Worm (Caenorhabditis elegans): ENCODE results near the gene F21D5.4.
"Not testable (repeated sequence)": the region's sequence is repeated elsewhere in the genome, so short reads cannot be mapped to it uniquely, and the experiment has no call there.

Gene F21D5.4

ce11 chrIV:8715032-8715431 lies 22.9 kb upstream of the F21D5.4 start, which contains the start of the genes parg-2 and ipla-5:
TSS of gene parg-2 (minus strand) at chrIV:8715132.
TSS of gene ipla-5 (plus strand) at chrIV:8715247.
- not testable (repeated sequence) for TF ChIP-seq aptf-3, ekl-4, egl-18 (GFP tag; IDR thresholded peaks at IDR 0.05)

- TF ChIP-seq F10E7.11 (tag; optimal IDR thresholded peaks at IDR 0.05): no peak
These were observed 19.7 kb upstream of the F21D5.4 start, which contains the start of gene H23L24.1 for ce11 chrIV:8718153-8718552. TSS of gene H23L24.1 (plus strand) at chrIV:8718453.

ce11 chrIV:8722801-8723200 lies 15.1 kb upstream of the F21D5.4 start:
- TF ChIP-seq madf-6 (GFP tag; IDR thresholded peaks at IDR 0.05) (no peak), B0019.2 (GFP tag; conservative IDR thresholded peaks at IDR 0.05) (no peak), ets-4 (GFP tag; optimal IDR thresholded peaks at IDR 0.05) (no peak), lir-1 (GFP tag; conservative IDR thresholded peaks at IDR 0.05) (no peak), ZK185.1 (tag; optimal IDR thresholded peaks at IDR 0.05; ENCODE audit: poor library complexity, severe bottlenecking) (no peak), lin-40 (tag; optimal IDR thresholded peaks at IDR 0.05) (no peak), mel-28 (tag; optimal IDR thresholded peaks at IDR 0.05; ENCODE audit: borderline replicate concordance) (no peak), lag-1 (GFP tag; IDR thresholded peaks at IDR 0.05) (no peak), ama-1 (optimal IDR thresholded peaks at IDR 0.05) (no peak), ama-1 (GFP tag; optimal IDR thresholded peaks at IDR 0.05) (no peak), Y53G8AR.9 (GFP tag; conservative IDR thresholded peaks at IDR 0.05) (no peak), unc-62 (GFP tag; optimal IDR thresholded peaks at IDR 0.05) (no peak), F23B12.7 (tag; optimal IDR thresholded peaks at IDR 0.05; ENCODE audit: insufficient read depth) (no peak), egl-44 (GFP tag; IDR thresholded peaks at IDR 0.05) (no peak), dpl-1 (GFP tag; optimal IDR thresholded peaks at IDR 0.05) (no peak), nfyb-1 (GFP tag; IDR thresholded peaks at IDR 0.05) (no peak), B0035.1 (tag; optimal IDR thresholded peaks at IDR 0.05) (no peak), zim-3 (tag; optimal IDR thresholded peaks at IDR 0.05) (no peak), tbx-9 (tag; optimal IDR thresholded peaks at IDR 0.05; ENCODE audit: borderline replicate concordance) (no peak)

- TF ChIP-seq hlh-26 (GFP tag; conservative IDR thresholded peaks at IDR 0.05) (no peak), let-607 (tag; optimal IDR thresholded peaks at IDR 0.05) (no peak), ceh-27 (GFP tag; optimal IDR thresholded peaks at IDR 0.05) (no peak), somi-1 (GFP tag; optimal IDR thresholded peaks at IDR 0.05) (no peak), lir-1 (GFP tag; conservative IDR thresholded peaks at IDR 0.05) (no peak), ztf-18 (tag; optimal IDR thresholded peaks at IDR 0.05) (no peak), ceh-100 (GFP tag; IDR thresholded peaks at IDR 0.05) (no peak), nhr-120 (GFP tag; IDR thresholded peaks at IDR 0.05) (no peak), let-526 (GFP tag; IDR thresholded peaks at IDR 0.05) (no peak), pbrm-1 (GFP tag; IDR thresholded peaks at IDR 0.05) (no peak), attf-5 (GFP tag; optimal IDR thresholded peaks at IDR 0.05) (no peak), tbp1 (GFP tag; optimal IDR thresholded peaks at IDR 0.05) (no peak), ama-1 (optimal IDR thresholded peaks at IDR 0.05) (no peak), ama-1 (GFP tag; optimal IDR thresholded peaks at IDR 0.05) (no peak), Y67H2A.10 (GFP tag; conservative IDR thresholded peaks at IDR 0.05) (no peak), B0019.2 (GFP tag; conservative IDR thresholded peaks at IDR 0.05) (no peak), hmg-20 (GFP tag; IDR thresholded peaks at IDR 0.05) (no peak), rpc-1 (optimal IDR thresholded peaks at IDR 0.05) (no peak), rpc-1 (tag; optimal IDR thresholded peaks at IDR 0.05) (no peak), bed-1 (GFP tag; IDR thresholded peaks at IDR 0.05) (no peak), F23B12.7 (tag; optimal IDR thresholded peaks at IDR 0.05; ENCODE audit: insufficient read depth) (no peak)
These were observed 14.2 kb upstream of the F21D5.4 start, which contains the start of gene F21D5.9 for ce11 chrIV:8723720-8724119. TSS of gene F21D5.9 (plus strand) at chrIV:8724020.

Data from whole organism, young adult.